Worm (Caenorhabditis elegans): ENCODE measurements around the gene ceh-92.

Gene ceh-92

ce11 chrIII:11554701-11555111 lies 26.7 kb upstream of the ceh-92 start:
- TF ChIP-seq mbf-1 (tag; optimal IDR thresholded peaks at IDR 0.05) (no peak), ceh-16 (tag; optimal IDR thresholded peaks at IDR 0.05) (no peak), lin-13 (GFP tag; optimal IDR thresholded peaks at IDR 0.05) (no peak), nhr-25 (tag; optimal IDR thresholded peaks at IDR 0.05) (peak; percentile 44), mab-5 (tag; optimal IDR thresholded peaks at IDR 0.05) (no peak), nhr-21 (tag; optimal IDR thresholded peaks at IDR 0.05) (peak; percentile 22), ztf-4 (tag; optimal IDR thresholded peaks at IDR 0.05) (no peak), nhr-23 (tag; optimal IDR thresholded peaks at IDR 0.05) (no peak), unc-55 (GFP tag; optimal IDR thresholded peaks at IDR 0.05) (no peak), crh-2 (tag; optimal IDR thresholded peaks at IDR 0.05) (no peak), unc-39 (tag; optimal IDR thresholded peaks at IDR 0.05) (no peak), dmd-4 (tag; optimal IDR thresholded peaks at IDR 0.05) (no peak), sma-3 (GFP tag; optimal IDR thresholded peaks at IDR 0.05) (peak; percentile 41), lin-11 (tag; optimal IDR thresholded peaks at IDR 0.05) (no peak), nhr-6 (tag; optimal IDR thresholded peaks at IDR 0.05) (no peak), F13H6.1 (tag; optimal IDR thresholded peaks at IDR 0.05) (no peak), ztf-11 (tag; optimal IDR thresholded peaks at IDR 0.05) (no peak), ZK546.5 (tag; optimal IDR thresholded peaks at IDR 0.05) (no peak), sem-4 (tag; optimal IDR thresholded peaks at IDR 0.05) (no peak), snpc-4 (tag; optimal IDR thresholded peaks at IDR 0.05) (no peak), mdl-1 (tag; optimal IDR thresholded peaks at IDR 0.05) (no peak), R02D3.7 (tag; optimal IDR thresholded peaks at IDR 0.05) (no peak), nhr-129 (tag; optimal IDR thresholded peaks at IDR 0.05) (peak; percentile 24)

ce11 chrIII:11556860-11557259 lies 24.5 kb upstream of the ceh-92 start:
- TF ChIP-seq nhr-25 (tag; optimal IDR thresholded peaks at IDR 0.05) = peak; percentile 52
- TF ChIP-seq elt-3 (tag; optimal IDR thresholded peaks at IDR 0.05) = no peak
- TF ChIP-seq F13H6.1 (tag; optimal IDR thresholded peaks at IDR 0.05) = peak; percentile 46
- TF ChIP-seq nhr-10 (tag; optimal IDR thresholded peaks at IDR 0.05) = no peak
- no peak for TF ChIP-seq sma-9 (GFP tag; optimal IDR thresholded peaks at IDR 0.05)
- no peak for TF ChIP-seq sma-9 (tag; optimal IDR thresholded peaks at IDR 0.05)
- peak; percentile 17 for TF ChIP-seq ceh-16 (tag; optimal IDR thresholded peaks at IDR 0.05)
- TF ChIP-seq gmeb-1 (tag; optimal IDR thresholded peaks at IDR 0.05) = peak; percentile 1

- TF ChIP-seq F13H6.1 (tag; optimal IDR thresholded peaks at IDR 0.05) (no peak), nhr-11 (tag; optimal IDR thresholded peaks at IDR 0.05) (no peak), nhr-25 (tag; optimal IDR thresholded peaks at IDR 0.05) (peak; percentile 36), ceh-16 (tag; optimal IDR thresholded peaks at IDR 0.05) (peak; percentile 15), egl-27 (tag; optimal IDR thresholded peaks at IDR 0.05) (peak; percentile 6), unc-39 (tag; optimal IDR thresholded peaks at IDR 0.05) (no peak)
Measured at ce11 chrIII:11558251-11558650, 23.1 kb upstream of the ceh-92 start.

ce11 chrIII:11559677-11560076 lies 21.7 kb upstream of the ceh-92 start:
- TF ChIP-seq blmp-1 (tag; optimal IDR thresholded peaks at IDR 0.05; ENCODE audit: insufficient read depth) = peak; percentile 6
- TF ChIP-seq sma-9 (GFP tag; optimal IDR thresholded peaks at IDR 0.05) = no peak
- TF ChIP-seq sma-9 (tag; optimal IDR thresholded peaks at IDR 0.05) = no peak
- peak; percentile 62 for TF ChIP-seq nhr-25 (tag; optimal IDR thresholded peaks at IDR 0.05)

- no peak for TF ChIP-seq unc-62 (GFP tag; optimal IDR thresholded peaks at IDR 0.05)
- TF ChIP-seq nhr-237 (tag; optimal IDR thresholded peaks at IDR 0.05) = no peak
- no peak for TF ChIP-seq nhr-25 (tag; optimal IDR thresholded peaks at IDR 0.05)
- no peak for TF ChIP-seq egl-27 (tag; optimal IDR thresholded peaks at IDR 0.05)
- no peak for TF ChIP-seq F13H6.1 (tag; optimal IDR thresholded peaks at IDR 0.05)
Measured at ce11 chrIII:11560504-11561202, 20.7 kb upstream of the ceh-92 start, which contains the start of gene ztf-29. ztf-29 (plus strand) TSS chrIII:11561152.

- no peak for TF ChIP-seq lin-11 (tag; optimal IDR thresholded peaks at IDR 0.05)
- no peak for TF ChIP-seq unc-62 (GFP tag; optimal IDR thresholded peaks at IDR 0.05)
- TF ChIP-seq egl-27 (tag; optimal IDR thresholded peaks at IDR 0.05) = no peak
- TF ChIP-seq fos-1 (tag; optimal IDR thresholded peaks at IDR 0.05) = no peak
- TF ChIP-seq elt-1 (tag; optimal IDR thresholded peaks at IDR 0.05) = no peak
- TF ChIP-seq blmp-1 (tag; optimal IDR thresholded peaks at IDR 0.05; ENCODE audit: insufficient read depth) = no peak
Measured at ce11 chrIII:11561597-11561996, 19.8 kb upstream of the ceh-92 start.

Measured in whole organism, L2 larva.